Fruit fly (Drosophila melanogaster) whole organism, wandering third instar larva: Measurements from ENCODE around the gene Ubc7.

Experiments used
- CG9705 ChIP-seq: fragments of 200-800 bp; sonication (Bioruptor generic); optimal IDR thresholded peaks from 2 replicates; lab custom pipeline; 2018; ENCODE audit warnings: missing biosample characterization, mild to moderate bottlenecking, missing genetic modification characterization
- Dfd ChIP-seq: fragments of >200 bp; optimal IDR thresholded peaks from 2 replicates; lab custom pipeline; 2017; ENCODE audit warnings: missing biosample characterization, missing genetic modification characterization
- Dif ChIP-seq: fragments of 200-275, 200-300 bp; sonication (Bioruptor generic); optimal IDR thresholded peaks from 2 replicates; lab custom pipeline; 2018; ENCODE audit warnings: missing biosample characterization, missing genetic modification characterization; ENCODE audit not compliant: partially characterized antibody
- HLH106 ChIP-seq: fragments of 200-800 bp; optimal IDR thresholded peaks from 3 replicates; lab custom pipeline; 2019; ENCODE audit warnings: missing biosample characterization, mild to moderate bottlenecking, missing genetic modification characterization, moderate library complexity
- Hnf4 ChIP-seq: fragments of 200-800 bp; sonication (Bioruptor generic); optimal IDR thresholded peaks from 2 replicates; lab custom pipeline; 2016; ENCODE audit warnings: missing biosample characterization, mild to moderate bottlenecking, missing genetic modification characterization
- Hr78 ChIP-seq: fragments of >200 bp; optimal IDR thresholded peaks from 2 replicates; lab custom pipeline; 2017; ENCODE audit warnings: missing biosample characterization, missing genetic modification characterization
- Jra ChIP-seq: sonication (Bioruptor generic); optimal IDR thresholded peaks from 2 replicates; lab custom pipeline; 2016; ENCODE audit warnings: missing biosample characterization, missing genetic modification characterization
- Mio ChIP-seq: sonication (Bioruptor generic); optimal IDR thresholded peaks from 2 replicates; lab custom pipeline; 2016; ENCODE audit warnings: missing biosample characterization, missing genetic modification characterization
- OdsH ChIP-seq: fragments of 200-800 bp; sonication (Bioruptor generic); optimal IDR thresholded peaks from 2 replicates; lab custom pipeline; 2016; ENCODE audit warnings: missing biosample characterization, mild to moderate bottlenecking, missing genetic modification characterization
- Rel ChIP-seq, 2 experiments: fragments of 200-800 bp; sonication (Bioruptor generic) in 1 of 2; optimal IDR thresholded peaks; 2 replicates in 1 of 2; 3 replicates in 1 of 2; lab custom pipeline; 2016 to 2019; ENCODE audit warnings: mild to moderate bottlenecking in 2 of 2, missing biosample characterization in 2 of 2, missing genetic modification characterization in 2 of 2, moderate library complexity in 1 of 2
- Sp1 ChIP-seq: fragments of 200-800 bp; sonication (Bioruptor generic); optimal IDR thresholded peaks from 3 replicates; lab custom pipeline; 2019; ENCODE audit warnings: missing biosample characterization, mild to moderate bottlenecking, missing genetic modification characterization, moderate library complexity
- Vsx2 ChIP-seq: fragments of 200-300, 225-300 bp; sonication (Bioruptor generic); optimal IDR thresholded peaks from 2 replicates; lab custom pipeline; 2018; ENCODE audit warnings: missing biosample characterization, missing genetic modification characterization; ENCODE audit not compliant: partially characterized antibody
- br ChIP-seq: fragments of 200-800 bp; sonication (Bioruptor generic); optimal IDR thresholded peaks from 2 replicates; lab custom pipeline; 2016; ENCODE audit warnings: missing biosample characterization, missing genetic modification characterization
- brk ChIP-seq: fragments of 200-800 bp; sonication (Bioruptor generic); optimal IDR thresholded peaks from 2 replicates; lab custom pipeline; 2016; ENCODE audit warnings: missing biosample characterization, mild to moderate bottlenecking, missing genetic modification characterization
- dl ChIP-seq, 2 experiments: fragments of 175-275, 200-275 bp in 1 of 2; fragments of 200-275 bp in 1 of 2; sonication (Bioruptor generic); optimal IDR thresholded peaks; lab custom pipeline; 2018; ENCODE audit warnings: mild to moderate bottlenecking in 2 of 2, missing biosample characterization in 2 of 2, missing genetic modification characterization in 2 of 2, moderate library complexity in 2 of 2; ENCODE audit not compliant: partially characterized antibody in 2 of 2, insufficient read depth in 1 of 2
- dsf ChIP-seq: sonication (Bioruptor generic); optimal IDR thresholded peaks from 2 replicates; lab custom pipeline; 2016; ENCODE audit warnings: missing biosample characterization, missing genetic modification characterization, borderline replicate concordance
- ey ChIP-seq: fragments of 200-800 bp; sonication (Bioruptor generic); optimal IDR thresholded peaks from 2 replicates; lab custom pipeline; 2016; ENCODE audit warnings: missing biosample characterization, missing genetic modification characterization
- foxo ChIP-seq, 2 experiments: fragments of 200-800 bp; sonication (Bioruptor generic); optimal IDR thresholded peaks; 2 replicates in 1 of 2; 3 replicates in 1 of 2; lab custom pipeline; 2016 to 2017; ENCODE audit warnings: missing biosample characterization in 2 of 2, missing genetic modification characterization in 2 of 2
- fru ChIP-seq: fragments of 200-800 bp; sonication (Bioruptor generic); optimal IDR thresholded peaks from 3 replicates; lab custom pipeline; 2016; ENCODE audit warnings: missing biosample characterization, mild to moderate bottlenecking, missing genetic modification characterization
- h ChIP-seq: fragments of 200-800 bp; sonication (Bioruptor generic); optimal IDR thresholded peaks from 3 replicates; lab custom pipeline; 2016; ENCODE audit warnings: missing biosample characterization, mild to moderate bottlenecking, missing genetic modification characterization
- jim ChIP-seq: fragments of 175-275, 200-325 bp; sonication (Bioruptor generic); optimal IDR thresholded peaks from 2 replicates; lab custom pipeline; 2016; ENCODE audit warnings: missing biosample characterization, mild to moderate bottlenecking, missing genetic modification characterization
- lola ChIP-seq: fragments of >200 bp; optimal IDR thresholded peaks from 2 replicates; lab custom pipeline; 2017; ENCODE audit warnings: missing biosample characterization, missing genetic modification characterization
- psq ChIP-seq: fragments of 200-800 bp; sonication (Bioruptor generic); optimal IDR thresholded peaks from 3 replicates; lab custom pipeline; 2017; ENCODE audit warnings: missing biosample characterization, mild to moderate bottlenecking, missing genetic modification characterization, moderate library complexity
- rgr ChIP-seq: fragments of 200-800 bp; sonication (Bioruptor generic); optimal IDR thresholded peaks from 3 replicates; lab custom pipeline; 2016; ENCODE audit warnings: missing biosample characterization, mild to moderate bottlenecking, missing genetic modification characterization
- sage ChIP-seq: fragments of 200-800 bp; sonication (Bioruptor generic); optimal IDR thresholded peaks from 2 replicates; lab custom pipeline; 2016; ENCODE audit warnings: missing biosample characterization, mild to moderate bottlenecking, missing genetic modification characterization
- sv ChIP-seq: fragments of 200-800 bp; sonication (Bioruptor generic); optimal IDR thresholded peaks from 3 replicates; lab custom pipeline; 2016; ENCODE audit warnings: missing biosample characterization, missing genetic modification characterization
- woc ChIP-seq: sonication (Bioruptor generic); optimal IDR thresholded peaks from 2 replicates; lab custom pipeline; 2016; ENCODE audit warnings: missing biosample characterization, mild to moderate bottlenecking, missing genetic modification characterization

Gene Ubc7

dm6 chrX:16565377-16565776 is 28.1 kb upstream of the Ubc7 start:
- no peak for TF ChIP-seq Mio (GFP tag; lab: Kevin White, UChicago)

dm6 chrX:16570572-16571224 is 22.8 kb upstream of the Ubc7 start:
- peak; percentile 21 for TF ChIP-seq ey
- TF ChIP-seq Vsx2 (GFP tag; lab: Kevin White, UChicago) = no peak

dm6 chrX:16573659-16574058 is 19.8 kb upstream of the Ubc7 start:
- TF ChIP-seq foxo (GFP tag; optimal IDR thresholded peaks at IDR 0.05; lab: Kevin White, UChicago) (peak in 1 of 2 experiments; percentile 46), OdsH (peak; percentile 50), Jra (peak; percentile 9), dl (GFP tag; optimal IDR thresholded peaks at IDR 0.05; lab: Kevin White, UChicago; ENCODE audit: insufficient read depth in 1 of 2, partially characterized antibody in 2 of 2) (no peak), Hnf4 (GFP tag; lab: Kevin White, UChicago) (peak; percentile 23), Rel (GFP tag; optimal IDR thresholded peaks at IDR 0.05; lab: Kevin White, UChicago) (no peak), Rel (tag; optimal IDR thresholded peaks at IDR 0.05; lab: Kevin White, UChicago) (no peak), fru (GFP tag; lab: Kevin White, UChicago) (peak; percentile 26), h (GFP tag; lab: Kevin White, UChicago) (peak; percentile 29), br (GFP tag; lab: Kevin White, UChicago) (peak; percentile 14), rgr (peak; percentile 55)

- TF ChIP-seq Sp1 (GFP tag; lab: Kevin White, UChicago) = no peak
- TF ChIP-seq Hnf4 (GFP tag; lab: Kevin White, UChicago) = no peak
- no peak for TF ChIP-seq Hr78
- TF ChIP-seq CG9705 (GFP tag; lab: Kevin White, UChicago) = no peak
- TF ChIP-seq woc (GFP tag; lab: Kevin White, UChicago) = no peak
- TF ChIP-seq sv = no peak
- TF ChIP-seq dsf (GFP tag; lab: Kevin White, UChicago) = no peak
- TF ChIP-seq OdsH = no peak
- TF ChIP-seq foxo (GFP tag; optimal IDR thresholded peaks at IDR 0.05; lab: Kevin White, UChicago) = no peak
- TF ChIP-seq Dfd (GFP tag; lab: Kevin White, UChicago) = no peak
- no peak for TF ChIP-seq ey
- TF ChIP-seq, all 38 proteins: peak for 0
Observed at dm6 chrX:16574114-16574513, 19.4 kb upstream of the Ubc7 start.

dm6 chrX:16575097-16575496 is 18.4 kb upstream of the Ubc7 start:
- TF ChIP-seq psq (GFP tag; lab: Kevin White, UChicago) (no peak), Dfd (GFP tag; lab: Kevin White, UChicago) (peak; percentile 93)

- TF ChIP-seq jim = no peak
- TF ChIP-seq HLH106 (tag; lab: Kevin White, UChicago) = peak; percentile 26
- no peak for TF ChIP-seq h (GFP tag; lab: Kevin White, UChicago)
- TF ChIP-seq Vsx2 (GFP tag; lab: Kevin White, UChicago) = no peak
- peak; percentile 15 for TF ChIP-seq sv
- no peak for TF ChIP-seq ey
- TF ChIP-seq Sp1 (GFP tag; lab: Kevin White, UChicago) = peak; percentile 25
- peak in 1 of 2 experiments; percentile 15 for TF ChIP-seq foxo (GFP tag; optimal IDR thresholded peaks at IDR 0.05; lab: Kevin White, UChicago)
- no peak for TF ChIP-seq Jra
- TF ChIP-seq sage (GFP tag; lab: Kevin White, UChicago) = no peak
- no peak for TF ChIP-seq brk (GFP tag; lab: Kevin White, UChicago)
- TF ChIP-seq Dif (GFP tag; lab: Kevin White, UChicago) = no peak
- TF ChIP-seq fru (GFP tag; lab: Kevin White, UChicago) = peak; percentile 20
Observed at dm6 chrX:16579978-16580377, 13.5 kb upstream of the Ubc7 start.

- TF ChIP-seq lola (GFP tag; lab: Kevin White, UChicago) (no peak), ey (peak; percentile 1)
Observed at dm6 chrX:16581703-16582102, 11.8 kb upstream of the Ubc7 start.
